Worm (Caenorhabditis elegans): ENCODE data around the gene ZK1320.5.

The ZK1320.5 gene

DNA sequence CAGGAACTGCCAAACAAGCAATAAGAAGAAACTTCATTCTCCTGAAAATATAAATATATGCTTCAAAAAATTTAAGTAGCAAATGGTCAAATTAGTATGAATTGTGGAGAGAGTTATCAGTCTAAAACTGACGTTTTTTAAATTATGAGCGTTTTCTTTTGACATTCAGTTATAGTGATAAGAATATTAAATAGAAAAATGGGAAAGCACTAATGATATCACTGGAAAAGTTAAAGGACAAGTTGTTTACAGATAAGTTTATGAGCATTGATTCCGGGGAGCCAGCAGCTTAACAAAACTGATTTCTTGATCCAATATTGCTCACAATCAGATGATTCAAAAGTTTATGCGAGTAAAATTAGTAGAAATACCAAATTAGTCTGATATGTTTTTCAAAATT is 5.1 kb downstream of the ZK1320.5 start, which contains the start of gene ZK1320.3:
TSS of gene ZK1320.3 (minus strand) at position 41 of the 400 bp plus-strand sequence.
- TF ChIP-seq ceh-36 (tag; optimal IDR thresholded peaks at IDR 0.05) (no peak), ets-7 (tag; optimal IDR thresholded peaks at IDR 0.05) (no peak), aly-1 (tag; optimal IDR thresholded peaks at IDR 0.05) (no peak), tbx-11 (GFP tag; IDR thresholded peaks at IDR 0.05) (no peak), scrt-1 (GFP tag; IDR thresholded peaks at IDR 0.05) (no peak), hmg-4 (GFP tag; optimal IDR thresholded peaks at IDR 0.05) (no peak), ceh-13 (GFP tag; optimal IDR thresholded peaks at IDR 0.05) (no peak)

DNA sequence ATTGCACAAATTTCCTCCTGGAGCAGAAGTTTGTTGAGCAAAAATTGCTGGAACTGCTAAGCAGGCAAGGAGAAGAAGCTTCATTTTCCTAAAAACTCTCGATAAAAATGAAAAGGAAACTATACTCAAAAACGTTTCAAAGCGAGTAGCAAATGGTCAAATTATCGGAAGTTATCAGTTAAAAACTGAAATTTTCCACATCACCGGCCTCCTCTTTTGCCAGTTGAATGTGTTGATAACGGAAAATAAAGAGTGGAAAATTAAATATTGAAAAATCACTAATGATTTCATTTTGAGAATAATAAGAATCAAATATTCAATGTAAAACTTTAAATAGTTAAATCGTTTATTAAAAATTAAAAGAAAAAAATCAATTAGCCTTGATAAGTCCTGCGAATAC is 6.6 kb downstream of the ZK1320.5 start, which contains the start of gene ZK1320.2:
TSS of gene ZK1320.2 (minus strand) at position 88 of the 400 bp plus-strand sequence.
- no peak for TF ChIP-seq scrt-1 (GFP tag; IDR thresholded peaks at IDR 0.05)
- TF ChIP-seq F13C5.2 (tag; optimal IDR thresholded peaks at IDR 0.05) = no peak
- no peak for TF ChIP-seq B0310.2 (tag; optimal IDR thresholded peaks at IDR 0.05)
- no peak for TF ChIP-seq ets-7 (tag; optimal IDR thresholded peaks at IDR 0.05)
- TF ChIP-seq ceh-36 (tag; optimal IDR thresholded peaks at IDR 0.05) = no peak
- TF ChIP-seq sea-1 (GFP tag; conservative IDR thresholded peaks at IDR 0.05) = no peak
- no peak for TF ChIP-seq tbx-11 (GFP tag; IDR thresholded peaks at IDR 0.05)
- TF ChIP-seq tra-4 (tag; optimal IDR thresholded peaks at IDR 0.05) = no peak
- TF ChIP-seq hmg-4 (GFP tag; optimal IDR thresholded peaks at IDR 0.05) = no peak
- TF ChIP-seq hmbx-1 (tag; optimal IDR thresholded peaks at IDR 0.05) = no peak
- no peak for TF ChIP-seq aly-1 (tag; optimal IDR thresholded peaks at IDR 0.05)
- no peak for TF ChIP-seq tbx-37 (GFP tag; conservative IDR thresholded peaks at IDR 0.05)

DNA sequence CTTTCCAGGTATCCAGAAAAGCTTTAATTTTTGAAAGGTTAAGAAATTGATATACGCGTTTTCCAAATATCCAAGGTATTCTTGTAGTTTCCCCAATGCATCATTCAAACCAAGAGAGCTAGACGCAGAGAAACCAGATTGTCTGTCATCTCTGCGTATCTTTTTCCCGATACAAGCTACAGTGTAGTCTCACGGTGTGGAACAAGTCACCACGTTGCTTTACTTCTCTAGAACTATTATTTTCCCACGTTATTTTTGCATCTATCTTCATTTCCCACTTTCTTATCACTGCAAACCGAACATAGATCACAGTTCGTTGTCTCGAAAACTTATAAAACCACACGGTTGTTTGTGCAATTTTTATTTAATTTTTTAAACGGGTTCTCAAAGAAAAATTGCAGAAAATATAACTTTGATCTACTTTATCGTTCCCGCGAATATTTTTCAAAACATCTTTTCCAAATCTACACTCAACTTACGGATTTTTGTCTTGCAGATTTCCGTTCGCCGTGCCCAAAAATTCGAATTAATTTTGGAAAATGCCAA is 9.2 kb downstream of the ZK1320.5 start, which contains the start of gene gstk-1:
TSS of gene gstk-1 (plus strand) at position 496 of the 546 bp plus-strand sequence.
- TF ChIP-seq scrt-1 (GFP tag; IDR thresholded peaks at IDR 0.05) (no peak), hmg-4 (GFP tag; optimal IDR thresholded peaks at IDR 0.05) (no peak), F13C5.2 (tag; optimal IDR thresholded peaks at IDR 0.05) (no peak), ama-1 (optimal IDR thresholded peaks at IDR 0.05) (no peak), ceh-36 (tag; optimal IDR thresholded peaks at IDR 0.05) (no peak), tra-4 (tag; optimal IDR thresholded peaks at IDR 0.05) (no peak), tbx-11 (GFP tag; IDR thresholded peaks at IDR 0.05) (no peak)

DNA sequence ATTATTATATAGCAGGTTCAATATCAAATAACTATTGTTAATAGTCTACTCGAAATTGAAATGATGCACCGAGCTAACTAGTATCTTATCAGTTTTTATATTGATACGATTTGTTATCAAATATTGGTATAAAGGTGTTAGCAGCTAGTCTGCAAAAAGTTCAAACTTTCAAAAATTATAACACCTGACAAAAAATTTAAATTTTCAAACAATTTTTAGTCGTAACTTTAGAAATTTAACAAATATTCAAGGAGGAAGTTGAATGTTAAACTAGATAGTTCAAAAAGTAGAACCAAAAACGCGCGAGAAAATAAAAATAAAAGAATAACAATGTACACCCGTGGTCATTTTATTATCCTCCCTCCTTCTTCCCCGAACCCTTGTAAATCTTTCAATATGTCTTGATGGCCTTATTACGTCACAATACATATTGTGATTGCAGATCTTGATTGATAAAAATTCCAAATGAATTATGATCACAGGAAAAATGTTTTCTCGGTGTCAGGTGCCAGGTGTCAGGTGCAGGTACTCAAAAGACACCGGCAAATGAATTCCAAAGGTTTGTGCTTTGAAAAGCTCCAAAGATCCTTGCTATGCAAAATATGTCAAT is 9.8 kb downstream of the ZK1320.5 start, which contains the start of gene ZK1307.1:
TSS of gene ZK1307.1 (minus strand) at position 51 of the 610 bp plus-strand sequence.
- TF ChIP-seq ets-7 (tag; optimal IDR thresholded peaks at IDR 0.05) (no peak), tbx-37 (GFP tag; conservative IDR thresholded peaks at IDR 0.05) (no peak), sea-1 (GFP tag; conservative IDR thresholded peaks at IDR 0.05) (no peak), tbx-11 (GFP tag; IDR thresholded peaks at IDR 0.05) (no peak), F13C5.2 (tag; optimal IDR thresholded peaks at IDR 0.05) (no peak), ceh-36 (tag; optimal IDR thresholded peaks at IDR 0.05) (no peak), flt-1 (GFP tag; IDR thresholded peaks at IDR 0.05) (no peak), ceh-13 (GFP tag; optimal IDR thresholded peaks at IDR 0.05) (no peak), hnd-1 (tag; optimal IDR thresholded peaks at IDR 0.05) (no peak)

DNA sequence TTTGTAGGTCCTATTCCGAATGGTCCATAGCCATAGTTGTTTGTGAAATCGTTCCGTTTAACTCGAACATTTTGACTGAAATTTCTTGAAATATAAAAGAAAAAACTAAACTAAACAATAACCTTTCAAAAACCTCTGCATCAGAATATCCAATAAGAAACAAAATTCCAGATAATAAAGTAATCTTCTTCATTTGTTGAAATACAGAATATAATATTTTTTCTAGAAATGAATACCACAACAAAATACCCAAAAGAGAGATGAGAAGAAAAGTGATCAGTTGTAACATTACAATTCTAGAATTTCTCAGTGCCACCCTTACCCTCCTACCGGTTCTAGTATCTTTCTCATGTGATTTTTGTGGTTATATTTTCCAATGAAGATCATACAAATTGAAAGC is 11.8 kb downstream of the ZK1320.5 start, which contains the start of gene ZK1307.2:
TSS of gene ZK1307.2 (minus strand) at position 274 of the 400 bp plus-strand sequence.
- TF ChIP-seq hnd-1 (tag; optimal IDR thresholded peaks at IDR 0.05) (no peak), ama-1 (optimal IDR thresholded peaks at IDR 0.05) (no peak), ets-7 (tag; optimal IDR thresholded peaks at IDR 0.05) (no peak), tbx-11 (GFP tag; IDR thresholded peaks at IDR 0.05) (no peak), scrt-1 (GFP tag; IDR thresholded peaks at IDR 0.05) (no peak), B0310.2 (tag; optimal IDR thresholded peaks at IDR 0.05) (no peak), aly-1 (tag; optimal IDR thresholded peaks at IDR 0.05) (no peak), flt-1 (GFP tag; IDR thresholded peaks at IDR 0.05) (no peak)

DNA sequence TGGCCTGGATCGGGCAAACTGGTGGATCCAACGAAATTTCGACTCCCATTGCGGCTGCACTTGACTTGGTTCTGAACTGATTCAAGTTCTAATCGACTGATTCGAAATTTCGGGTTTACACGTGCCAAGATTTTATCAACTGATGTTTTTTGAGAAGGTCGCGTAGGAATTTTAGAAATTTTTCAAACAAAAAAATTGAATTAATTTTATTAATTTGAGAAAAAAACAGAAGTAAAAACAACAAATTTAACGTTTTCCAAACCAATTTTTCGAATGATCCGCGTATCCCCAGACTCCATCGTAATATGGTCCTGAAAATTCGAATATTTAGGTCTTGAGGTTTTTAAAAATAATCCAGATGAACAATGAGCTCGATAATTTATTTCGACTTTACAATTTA is 12.6 kb downstream of the ZK1320.5 start, which contains the start of gene ZK1307.3:
TSS of gene ZK1307.3 (minus strand) at position 101 of the 400 bp plus-strand sequence.
- no peak for TF ChIP-seq aly-1 (tag; optimal IDR thresholded peaks at IDR 0.05)
- TF ChIP-seq ceh-13 (GFP tag; optimal IDR thresholded peaks at IDR 0.05) = no peak
- no peak for TF ChIP-seq B0310.2 (tag; optimal IDR thresholded peaks at IDR 0.05)
- TF ChIP-seq pes-1 (GFP tag; IDR thresholded peaks at IDR 0.05) = no peak
- no peak for TF ChIP-seq hmbx-1 (tag; optimal IDR thresholded peaks at IDR 0.05)
- no peak for TF ChIP-seq hmg-4 (GFP tag; optimal IDR thresholded peaks at IDR 0.05)
- TF ChIP-seq sea-1 (GFP tag; conservative IDR thresholded peaks at IDR 0.05) = no peak

DNA sequence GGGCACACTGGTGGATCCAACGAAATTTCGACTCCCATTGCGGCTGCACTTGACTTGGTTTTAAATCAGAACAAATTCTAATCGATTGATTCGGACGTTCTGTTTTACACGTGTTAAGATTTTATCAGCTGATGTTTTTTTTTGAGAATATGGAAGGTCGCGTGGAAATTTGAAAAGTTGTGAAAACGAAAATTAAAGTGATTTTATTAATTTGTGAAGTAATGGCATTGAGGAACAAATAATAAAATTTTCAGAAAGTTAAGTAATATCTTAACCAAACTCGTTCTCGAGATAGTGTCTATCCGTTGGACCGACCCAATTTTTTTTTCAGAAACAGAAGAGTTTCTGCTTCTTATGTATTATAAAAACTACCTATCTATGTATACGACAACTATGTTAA is 13.8 kb downstream of the ZK1320.5 start, which contains the start of gene ZK1307.4:
TSS of gene ZK1307.4 (minus strand) at position 101 of the 400 bp plus-strand sequence.
- TF ChIP-seq hnd-1 (tag; optimal IDR thresholded peaks at IDR 0.05) (no peak), ets-7 (tag; optimal IDR thresholded peaks at IDR 0.05) (no peak)

DNA sequence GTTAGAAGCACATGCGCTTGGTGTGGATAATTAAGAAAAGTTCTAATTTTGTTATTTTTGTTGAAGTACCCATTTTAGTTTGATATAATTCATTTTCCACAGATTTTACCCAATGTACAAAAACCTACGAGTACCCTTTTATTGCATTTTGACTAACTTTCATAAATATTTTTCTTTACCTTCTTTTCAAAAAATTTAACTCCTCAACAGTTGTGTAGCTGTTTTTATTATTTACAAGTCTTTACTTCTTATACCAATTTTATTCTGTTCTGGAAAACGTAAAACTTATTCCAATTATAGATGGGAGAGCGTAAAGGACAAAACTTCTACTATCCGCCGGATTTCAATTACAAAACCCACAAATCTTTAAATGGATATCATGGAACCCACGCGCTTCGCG is 16.3 kb downstream of the ZK1320.5 start, which contains the start of gene ZK1307.9:
TSS of gene ZK1307.9 (plus strand) at position 301 of the 400 bp plus-strand sequence.
- TF ChIP-seq scrt-1 (GFP tag; IDR thresholded peaks at IDR 0.05) (no peak), ceh-13 (GFP tag; optimal IDR thresholded peaks at IDR 0.05) (no peak), aly-1 (tag; optimal IDR thresholded peaks at IDR 0.05) (no peak), B0310.2 (tag; optimal IDR thresholded peaks at IDR 0.05) (no peak), hnd-1 (tag; optimal IDR thresholded peaks at IDR 0.05) (no peak), flt-1 (GFP tag; IDR thresholded peaks at IDR 0.05) (no peak)

Data from whole organism, early embryonic.